Fruit fly (Drosophila melanogaster): ENCODE data around the gene CG2217.

CG2217 gene

DNA sequence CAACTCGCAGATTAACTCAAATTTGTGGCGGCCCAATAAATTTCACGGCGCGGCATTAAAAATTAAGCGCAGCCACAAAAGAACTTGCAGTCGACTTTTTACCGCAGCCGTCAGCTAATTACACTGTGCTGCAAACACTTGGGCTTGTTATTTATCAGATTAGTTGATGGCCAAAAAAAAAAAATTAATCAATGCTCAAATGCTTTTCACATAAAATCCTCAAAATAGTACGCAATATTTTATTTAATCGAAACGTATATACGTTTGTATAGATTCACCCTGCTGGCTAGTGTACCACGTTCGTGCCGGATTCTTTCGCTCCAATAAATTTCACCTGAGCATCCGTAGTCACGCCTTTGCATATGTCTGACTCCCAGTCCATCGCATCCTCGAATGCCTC is 9.0 kb downstream of the CG2217 start (continued):
- TF ChIP-seq woc (GFP tag; optimal IDR thresholded peaks at IDR 0.05) (peak; percentile 9), usp (GFP tag; optimal IDR thresholded peaks at IDR 0.05) (no peak), foxo (GFP tag; optimal IDR thresholded peaks at IDR 0.05) (peak in 1 of 2 experiments; percentile 70), CG32264 (GFP tag; optimal IDR thresholded peaks at IDR 0.05) (no peak), br (GFP tag; optimal IDR thresholded peaks at IDR 0.05) (peak; percentile 57), Dfd (GFP tag; optimal IDR thresholded peaks at IDR 0.05) (no peak), Rel (GFP tag; optimal IDR thresholded peaks at IDR 0.05) (no peak), Rel (tag; optimal IDR thresholded peaks at IDR 0.05) (no peak), psq (GFP tag; optimal IDR thresholded peaks at IDR 0.05) (no peak), CrebA (GFP tag; optimal IDR thresholded peaks at IDR 0.05; ENCODE audit: borderline replicate concordance) (no peak), sv (GFP tag; optimal IDR thresholded peaks at IDR 0.05) (no peak), GATAd (GFP tag; optimal IDR thresholded peaks at IDR 0.05) (no peak), tai (GFP tag; optimal IDR thresholded peaks at IDR 0.05) (no peak), HLH106 (tag; optimal IDR thresholded peaks at IDR 0.05) (peak; percentile 27)

- TF ChIP-seq sage (GFP tag; optimal IDR thresholded peaks at IDR 0.05), result no peak
- TF ChIP-seq Rel (GFP tag; optimal IDR thresholded peaks at IDR 0.05), result no peak
- peak; percentile 94 for TF ChIP-seq Rel (tag; optimal IDR thresholded peaks at IDR 0.05)
Observed at dm6 chr3R:30406482-30406881, 16.3 kb downstream of the CG2217 start.

dm6 chr3R:30393909-30394308 is 28.9 kb downstream of the CG2217 start:
- TF ChIP-seq sv (GFP tag; optimal IDR thresholded peaks at IDR 0.05) (no peak), HLH106 (tag; optimal IDR thresholded peaks at IDR 0.05) (peak; percentile 5), fru (GFP tag; optimal IDR thresholded peaks at IDR 0.05) (peak; percentile 6), Hr78 (GFP tag; optimal IDR thresholded peaks at IDR 0.05) (no peak), woc (GFP tag; optimal IDR thresholded peaks at IDR 0.05) (peak; percentile 35), Dif (GFP tag; optimal IDR thresholded peaks at IDR 0.05; ENCODE audit: partially characterized antibody) (no peak), dmrt93B (GFP tag; optimal IDR thresholded peaks at IDR 0.05) (no peak), Mio (GFP tag; optimal IDR thresholded peaks at IDR 0.05) (no peak), foxo (GFP tag; optimal IDR thresholded peaks at IDR 0.05) (peak in 1 of 2 experiments; percentile 1)

- TF ChIP-seq Mio (GFP tag; optimal IDR thresholded peaks at IDR 0.05) (no peak), rgr (GFP tag; optimal IDR thresholded peaks at IDR 0.05) (peak; percentile 33), HLH106 (tag; optimal IDR thresholded peaks at IDR 0.05) (peak; percentile 3), Jra (GFP tag; optimal IDR thresholded peaks at IDR 0.05) (no peak), Dfd (GFP tag; optimal IDR thresholded peaks at IDR 0.05) (no peak), jim (GFP tag; optimal IDR thresholded peaks at IDR 0.05) (no peak), ey (GFP tag; optimal IDR thresholded peaks at IDR 0.05) (peak; percentile 2), CrebA (GFP tag; optimal IDR thresholded peaks at IDR 0.05; ENCODE audit: borderline replicate concordance) (no peak), h (GFP tag; optimal IDR thresholded peaks at IDR 0.05) (peak; percentile 33), sage (GFP tag; optimal IDR thresholded peaks at IDR 0.05) (no peak), Hnf4 (GFP tag; optimal IDR thresholded peaks at IDR 0.05) (peak; percentile 14), foxo (GFP tag; optimal IDR thresholded peaks at IDR 0.05) (peak in 1 of 2 experiments; percentile 18), lola (GFP tag; optimal IDR thresholded peaks at IDR 0.05) (no peak), usp (GFP tag; optimal IDR thresholded peaks at IDR 0.05) (no peak), Rel (GFP tag; optimal IDR thresholded peaks at IDR 0.05) (no peak), Rel (tag; optimal IDR thresholded peaks at IDR 0.05) (no peak)
Observed at dm6 chr3R:30391950-30392349, 30.8 kb downstream of the CG2217 start.

- TF ChIP-seq Hr83 (GFP tag; optimal IDR thresholded peaks at IDR 0.05; ENCODE audit: poor library complexity, severe bottlenecking) (no peak), CG9705 (GFP tag; optimal IDR thresholded peaks at IDR 0.05) (no peak), CG32264 (GFP tag; optimal IDR thresholded peaks at IDR 0.05) (no peak), Rel (GFP tag; optimal IDR thresholded peaks at IDR 0.05) (no peak), Rel (tag; optimal IDR thresholded peaks at IDR 0.05) (peak; percentile 91), ey (GFP tag; optimal IDR thresholded peaks at IDR 0.05) (no peak)
Observed at dm6 chr3R:30391098-30391497, 31.7 kb downstream of the CG2217 start.

DNA sequence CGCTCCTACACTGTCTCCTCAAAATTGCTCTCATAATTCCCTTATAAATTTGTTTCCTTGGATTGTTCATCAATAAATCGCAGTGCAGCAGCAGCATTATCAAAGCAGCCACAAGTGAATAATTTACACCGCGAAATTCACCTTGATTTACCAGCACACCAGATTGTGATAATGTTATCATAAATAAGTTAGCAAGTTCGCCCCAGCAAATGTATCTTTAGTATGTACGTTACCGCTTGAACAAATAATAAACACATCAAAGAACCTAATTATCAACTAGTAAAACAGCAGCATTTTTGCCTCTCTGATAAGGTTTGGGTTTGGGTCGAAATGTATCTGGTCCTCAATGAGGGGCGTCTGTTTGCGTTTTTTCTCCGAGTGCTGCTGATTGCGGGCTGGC is 32.5 kb downstream of the CG2217 start:
- TF ChIP-seq foxo (GFP tag; optimal IDR thresholded peaks at IDR 0.05) (peak in 1 of 2 experiments; percentile 11), GATAd (GFP tag; optimal IDR thresholded peaks at IDR 0.05) (no peak), Vsx2 (GFP tag; optimal IDR thresholded peaks at IDR 0.05; ENCODE audit: partially characterized antibody) (no peak), Hr78 (GFP tag; optimal IDR thresholded peaks at IDR 0.05) (no peak), HLH106 (tag; optimal IDR thresholded peaks at IDR 0.05) (no peak), rgr (GFP tag; optimal IDR thresholded peaks at IDR 0.05) (no peak)

All from whole organism, wandering third instar larva.